Worm (Caenorhabditis elegans) whole organism, L3 larva: ENCODE data around the gene B0222.15.

Experiments used
- R02D3.7 ChIP-seq: fragments of 150-350 bp; optimal IDR thresholded peaks from 2 replicates; lab custom pipeline; 2014; ENCODE audit warnings: missing biosample characterization, missing genetic modification characterization
- ZK546.5 ChIP-seq: sonication (generic microtip); optimal IDR thresholded peaks from 2 replicates; lab custom pipeline; 2017; ENCODE audit warnings: missing biosample characterization, missing genetic modification characterization
- ama-1 ChIP-seq: fragments of 150-350 bp; optimal IDR thresholded peaks from 2 replicates; lab custom pipeline; 2018
- ceh-16 ChIP-seq: sonication (generic microtip); optimal IDR thresholded peaks from 2 replicates; lab custom pipeline; 2017; ENCODE audit warnings: missing biosample characterization, missing genetic modification characterization
- ceh-82 ChIP-seq: fragments of 150-350 bp; optimal IDR thresholded peaks from 2 replicates; lab custom pipeline; 2014; ENCODE audit warnings: missing biosample characterization, missing genetic modification characterization
- fkh-10 ChIP-seq: sonication (generic microtip); optimal IDR thresholded peaks from 2 replicates; lab custom pipeline; 2017; ENCODE audit warnings: missing biosample characterization, missing genetic modification reagents, missing genetic modification characterization
- lin-39 ChIP-seq: fragments of 150-350 bp; optimal IDR thresholded peaks from 2 replicates; lab custom pipeline; 2018; ENCODE audit warnings: missing biosample characterization, missing genetic modification reagents, missing genetic modification characterization
- mdl-1 ChIP-seq: fragments of 150-350 bp; optimal IDR thresholded peaks from 2 replicates; lab custom pipeline; 2014; ENCODE audit warnings: missing biosample characterization, missing genetic modification characterization
- nhr-25 ChIP-seq: sonication (generic microtip); optimal IDR thresholded peaks from 2 replicates; lab custom pipeline; 2017; ENCODE audit warnings: missing biosample characterization, missing genetic modification characterization
- nhr-77 ChIP-seq: fragments of 150-350 bp; optimal IDR thresholded peaks from 2 replicates; lab custom pipeline; 2014; ENCODE audit warnings: missing biosample characterization, missing genetic modification characterization
- pqm-1 ChIP-seq: fragments of 150-350 bp; optimal IDR thresholded peaks from 2 replicates; lab custom pipeline; 2017; ENCODE audit warnings: missing biosample characterization, missing genetic modification characterization, inconsistent platforms
- skn-1 ChIP-seq: fragments of 150-350 bp; optimal IDR thresholded peaks from 2 replicates; lab custom pipeline; 2014; ENCODE audit warnings: missing biosample characterization, missing genetic modification characterization
- unc-39 ChIP-seq: sonication (generic microtip); optimal IDR thresholded peaks from 4 replicates; lab custom pipeline; 2017; ENCODE audit warnings: missing biosample characterization, missing genetic modification characterization

ce11 chrV:9128562-9128961 lies 28.0 kb downstream of the B0222.15 start:
- TF ChIP-seq ama-1 (no peak), R02D3.7 (tag; lab: Kevin White, UChicago) (no peak), ZK546.5 (tag; lab: Kevin White, UChicago) (no peak), lin-39 (peak; percentile 36), ceh-82 (tag; lab: Kevin White, UChicago) (no peak), unc-39 (tag; lab: Kevin White, UChicago) (no peak), nhr-25 (tag; lab: Kevin White, UChicago) (no peak), pqm-1 (no peak), skn-1 (tag; lab: Kevin White, UChicago) (no peak), fkh-10 (GFP tag; lab: Kevin White, UChicago) (peak; percentile 69), mdl-1 (tag; lab: Kevin White, UChicago) (peak; percentile 81), nhr-77 (tag; lab: Kevin White, UChicago) (no peak), ceh-16 (tag; lab: Kevin White, UChicago) (no peak)
